Fruit fly (Drosophila melanogaster) whole organism, embryonic: ENCODE results near the gene Eip63E.
A peak's percentile ranks its signal among the peaks of the same experiment; 100 is the strongest.

Source experiments
- ATbp ChIP-seq: fragments of 200-800 bp; sonication (Bioruptor generic); optimal IDR thresholded peaks from 2 replicates; lab custom pipeline; 2017; ENCODE audit warnings: missing biosample characterization, mild to moderate bottlenecking, missing genetic modification characterization, missing genetic modification reagents
- Aef1 ChIP-seq: fragments of 200-800 bp; sonication (Bioruptor generic); IDR thresholded peaks from 3 replicates; pipeline ENCODE4 v1.3.6; 2022; ENCODE audit warnings: missing biosample characterization, missing genetic modification characterization
- Blimp-1 ChIP-seq: fragments of 200-800 bp; sonication (Bioruptor generic); optimal IDR thresholded peaks from 3 replicates; lab custom pipeline; 2018; ENCODE audit warnings: missing biosample characterization, missing genetic modification characterization, mild to moderate bottlenecking, moderate library complexity, missing genetic modification reagents
- CG11456 ChIP-seq: fragments of 200-800 bp; sonication (Bioruptor generic); IDR thresholded peaks from 3 replicates; pipeline ENCODE4 v1.3.6; 2022; ENCODE audit warnings: missing biosample characterization, missing genetic modification characterization
- CG12219 ChIP-seq: fragments of 200-800 bp; sonication (Bioruptor generic); optimal IDR thresholded peaks from 3 replicates; lab custom pipeline; 2018; ENCODE audit warnings: missing biosample characterization, mild to moderate bottlenecking, missing genetic modification characterization
- CG12391 ChIP-seq: fragments of 200-800 bp; sonication (Bioruptor generic); optimal IDR thresholded peaks from 3 replicates; lab custom pipeline; 2018; ENCODE audit warnings: missing biosample characterization, mild to moderate bottlenecking, missing genetic modification characterization, moderate library complexity
- CG1602 ChIP-seq: fragments of 200-800 bp; sonication (Bioruptor generic); optimal IDR thresholded peaks from 3 replicates; lab custom pipeline; 2016; ENCODE audit warnings: missing biosample characterization, missing genetic modification characterization
- CG17186 ChIP-seq: fragments of 200-800 bp; sonication (Bioruptor generic); optimal IDR thresholded peaks from 3 replicates; lab custom pipeline; 2017; ENCODE audit warnings: missing biosample characterization, missing genetic modification reagents, missing genetic modification characterization
- CG17802 ChIP-seq: fragments of 200-800 bp; sonication (Bioruptor generic); optimal IDR thresholded peaks from 2 replicates; lab custom pipeline; 2018; ENCODE audit warnings: missing biosample characterization, mild to moderate bottlenecking, missing genetic modification characterization, moderate library complexity
- CG2129 ChIP-seq: fragments of 200-800 bp; sonication (Bioruptor generic); IDR thresholded peaks from 2 replicates; pipeline ENCODE4 v1.3.6; 2022; ENCODE audit warnings: missing biosample characterization, missing genetic modification characterization; ENCODE audit not compliant: partially characterized antibody
- CG30020 ChIP-seq: fragments of 200-800 bp; optimal IDR thresholded peaks from 2 replicates; lab custom pipeline; 2019; ENCODE audit warnings: missing biosample characterization, mild to moderate bottlenecking, missing genetic modification characterization, moderate library complexity
- CG32532 ChIP-seq: fragments of 200-800 bp; sonication (Bioruptor generic); IDR thresholded peaks from 2 replicates; pipeline ENCODE4 v1.3.6; 2022; ENCODE audit warnings: missing biosample characterization, missing genetic modification characterization
- CG6254 ChIP-seq: fragments of 200-800 bp; sonication (Bioruptor generic); optimal IDR thresholded peaks from 3 replicates; lab custom pipeline; 2017; ENCODE audit warnings: mild to moderate bottlenecking, missing biosample characterization, missing genetic modification reagents, missing genetic modification characterization
- CG7839 ChIP-seq: fragments of 200-800 bp; sonication (Bioruptor generic); optimal IDR thresholded peaks from 3 replicates; lab custom pipeline; 2018; ENCODE audit warnings: missing biosample characterization, mild to moderate bottlenecking, missing genetic modification characterization, moderate library complexity
- CG8089 ChIP-seq: fragments of 200-800 bp; sonication (Bioruptor generic); optimal IDR thresholded peaks from 3 replicates; lab custom pipeline; 2016; ENCODE audit warnings: missing biosample characterization, missing genetic modification characterization
- CG8388 ChIP-seq: fragments of 200-800 bp; sonication (Bioruptor generic); optimal IDR thresholded peaks from 2 replicates; lab custom pipeline; 2019; ENCODE audit warnings: missing biosample characterization, mild to moderate bottlenecking, missing genetic modification characterization, moderate library complexity
- CG9797 ChIP-seq: fragments of 200-800 bp; sonication (Bioruptor generic); optimal IDR thresholded peaks from 3 replicates; lab custom pipeline; 2018; ENCODE audit warnings: missing biosample characterization, mild to moderate bottlenecking, missing genetic modification characterization
- D19A ChIP-seq: fragments of 200-800 bp; optimal IDR thresholded peaks from 3 replicates; lab custom pipeline; 2019; ENCODE audit warnings: missing biosample characterization, mild to moderate bottlenecking, missing genetic modification characterization, moderate library complexity
- Dad ChIP-seq: fragments of 200-800 bp; sonication (Bioruptor generic); optimal IDR thresholded peaks from 3 replicates; lab custom pipeline; 2016; ENCODE audit warnings: missing biosample characterization, missing genetic modification characterization
- Dek ChIP-seq: fragments of 200-800 bp; sonication (Bioruptor generic); optimal IDR thresholded peaks from 3 replicates; lab custom pipeline; 2019; ENCODE audit warnings: missing biosample characterization, mild to moderate bottlenecking, missing genetic modification characterization, moderate library complexity
- Dp ChIP-seq: fragments of 200-800 bp; sonication (Bioruptor generic); optimal IDR thresholded peaks from 2 replicates; lab custom pipeline; 2018; ENCODE audit warnings: missing biosample characterization, mild to moderate bottlenecking, missing genetic modification characterization, moderate library complexity
- Drgx ChIP-seq: fragments of 200-800 bp; sonication (Bioruptor generic); IDR thresholded peaks from 2 replicates; pipeline ENCODE4 v1.3.6; 2022; ENCODE audit warnings: missing biosample characterization, missing genetic modification characterization
- Ets65A ChIP-seq: fragments of 200-800 bp; sonication (Bioruptor generic); peaks from one replicate; lab custom pipeline; 2016; ENCODE audit warnings: missing biosample characterization, missing genetic modification characterization
- HLH4C ChIP-seq: fragments of 200-800 bp; sonication (Bioruptor generic); IDR thresholded peaks from 3 replicates; pipeline ENCODE4 v1.3.6; 2022; ENCODE audit warnings: missing biosample characterization, missing genetic modification characterization; ENCODE audit not compliant: partially characterized antibody
- Hr39 ChIP-seq: fragments of >200 bp; optimal IDR thresholded peaks from 2 replicates; lab custom pipeline; 2017
- Lpt ChIP-seq: fragments of >200 bp; optimal IDR thresholded peaks from 2 replicates; lab custom pipeline; 2018; ENCODE audit warnings: missing biosample characterization, missing genetic modification characterization
- Mad ChIP-seq: fragments of 200-800 bp; sonication (Bioruptor generic); optimal IDR thresholded peaks from 2 replicates; lab custom pipeline; 2016; ENCODE audit warnings: missing biosample characterization, missing genetic modification characterization
- Pdp1 ChIP-seq, 2 experiments: fragments of 200-800 bp; sonication (Bioruptor generic); optimal IDR thresholded peaks; 3 replicates each; lab custom pipeline; 2016; ENCODE audit warnings: missing biosample characterization in 2 of 2, missing genetic modification characterization in 2 of 2, mild to moderate bottlenecking in 1 of 2, moderate library complexity in 1 of 2
- chif ChIP-seq, 2 experiments: fragments of 200-800 bp; sonication (Bioruptor generic); optimal IDR thresholded peaks; 3 replicates each; lab custom pipeline; 2016; ENCODE audit warnings: missing biosample characterization in 2 of 2, missing genetic modification characterization in 2 of 2
- ci ChIP-seq: fragments of 200-800 bp; sonication (Bioruptor generic); IDR thresholded peaks from 3 replicates; pipeline ENCODE4 v1.3.6; 2022; ENCODE audit warnings: missing biosample characterization, missing genetic modification characterization
- exex ChIP-seq: fragments of 200-800 bp; sonication (Bioruptor generic); optimal IDR thresholded peaks from 4 replicates; lab custom pipeline; 2018; ENCODE audit warnings: missing biosample characterization, mild to moderate bottlenecking, missing genetic modification characterization, moderate library complexity
- inv ChIP-seq: fragments of 200-800 bp; sonication (Bioruptor generic); IDR thresholded peaks from 2 replicates; pipeline ENCODE4 v1.3.6; 2022; ENCODE audit warnings: missing biosample characterization, missing genetic modification characterization; ENCODE audit not compliant: partially characterized antibody
- lab ChIP-seq: fragments of 200-800 bp; sonication (Bioruptor generic); optimal IDR thresholded peaks from 3 replicates; lab custom pipeline; 2017; ENCODE audit warnings: missing biosample characterization, missing genetic modification characterization, mild to moderate bottlenecking, moderate library complexity, missing genetic modification reagents
- luna ChIP-seq: fragments of 200-800 bp; sonication (Bioruptor generic); optimal IDR thresholded peaks from 2 replicates; lab custom pipeline; 2016; ENCODE audit warnings: missing biosample characterization, missing genetic modification characterization
- nmo ChIP-seq: fragments of 200-800 bp; sonication (Bioruptor generic); optimal IDR thresholded peaks from 2 replicates; lab custom pipeline; 2018; ENCODE audit warnings: missing biosample characterization, mild to moderate bottlenecking, missing genetic modification characterization, moderate library complexity
- prd ChIP-seq, 3 experiments: fragments of >200 bp in 2 of 3; fragments of 200-800 bp in 1 of 3; sonication (Bioruptor generic) in 1 of 3; optimal IDR thresholded peaks in 2 of 3; IDR thresholded peaks in 1 of 3; 2 replicates in 2 of 3; 3 replicates in 1 of 3; pipeline versions ENCODE4 v1.3.6 to Lab custom; 2017 to 2022; ENCODE audit warnings: missing biosample characterization in 1 of 3, missing genetic modification characterization in 1 of 3
- pum ChIP-seq: fragments of 200-800 bp; sonication (Bioruptor generic); optimal IDR thresholded peaks from 2 replicates; lab custom pipeline; 2016; ENCODE audit warnings: missing biosample characterization, missing genetic modification characterization
- sc ChIP-seq, 3 experiments: fragments of >200 bp in 2 of 3; fragments of 200-800 bp in 1 of 3; sonication (Bioruptor generic) in 1 of 3; optimal IDR thresholded peaks; 2 replicates in 2 of 3; 3 replicates in 1 of 3; lab custom pipeline; 2017; ENCODE audit warnings: mild to moderate bottlenecking in 1 of 3, missing biosample characterization in 1 of 3, missing genetic modification characterization in 1 of 3, missing genetic modification reagents in 1 of 3
- sens ChIP-seq: fragments of 200-800 bp; sonication (Bioruptor generic); peaks from one replicate; lab custom pipeline; 2016; ENCODE audit warnings: missing biosample characterization, missing genetic modification characterization
- ssp ChIP-seq: fragments of 200-800 bp; sonication (Bioruptor generic); IDR thresholded peaks from 2 replicates; pipeline ENCODE4 v1.3.6; 2022; ENCODE audit warnings: missing biosample characterization, missing genetic modification characterization
- zen ChIP-seq: fragments of 200-800 bp; sonication (Bioruptor generic); optimal IDR thresholded peaks from 3 replicates; lab custom pipeline; 2018; ENCODE audit warnings: missing biosample characterization, mild to moderate bottlenecking, missing genetic modification characterization, moderate library complexity
- zf30C ChIP-seq: fragments of 200-800 bp; sonication (Bioruptor generic); optimal IDR thresholded peaks from 3 replicates; lab custom pipeline; 2018; ENCODE audit warnings: missing biosample characterization, mild to moderate bottlenecking, missing genetic modification characterization

Eip63E gene

DNA sequence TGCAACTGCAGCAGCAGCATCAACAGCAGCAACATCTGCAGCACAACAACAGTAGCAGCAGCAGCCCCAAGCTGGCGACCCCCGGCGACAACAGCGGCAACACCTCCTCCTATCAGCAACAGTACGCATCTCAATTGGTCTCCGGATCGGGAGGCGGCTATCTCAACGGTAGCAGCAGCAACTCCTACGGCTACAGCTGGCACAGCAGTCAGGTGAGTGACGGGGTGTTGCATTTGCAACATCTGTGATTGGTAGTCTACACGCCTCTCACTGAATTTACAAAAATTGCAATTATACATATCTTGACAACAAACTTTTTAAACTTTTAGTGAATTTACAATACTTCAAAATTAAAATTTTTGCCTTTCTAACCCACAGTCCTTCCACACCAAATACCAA, 130.8 kb downstream of the Eip63E start:
- TF ChIP-seq Ets65A (GFP tag; lab: Kevin White, UChicago): peak; percentile 62
- TF ChIP-seq sens (GFP tag; lab: Kevin White, UChicago): peak; percentile 52
- TF ChIP-seq zen (tag; lab: Kevin White, UChicago): no peak

DNA sequence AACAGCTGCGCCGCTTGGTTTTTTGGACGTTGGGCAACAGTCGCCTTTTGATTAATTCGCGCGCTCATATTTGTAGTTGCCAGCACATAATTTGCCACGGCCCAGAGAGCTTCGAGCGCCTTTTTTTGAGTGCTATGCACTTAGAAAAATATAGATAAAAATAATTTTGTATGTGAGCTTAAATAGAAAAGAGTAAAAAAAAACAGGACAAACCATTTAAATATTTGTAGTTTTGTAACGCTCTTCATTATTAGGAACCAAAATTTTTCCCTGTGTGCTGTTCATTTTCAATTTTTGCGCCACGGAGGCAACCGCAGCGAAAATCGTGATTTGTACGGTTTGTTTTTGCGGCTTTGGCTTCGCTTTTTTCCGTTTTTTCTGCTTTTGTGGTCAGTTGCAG, 134.0 kb downstream of the Eip63E start:
- peak; percentile 31 for TF ChIP-seq sens (GFP tag; lab: Kevin White, UChicago)
- TF ChIP-seq Drgx (GFP tag; lab: Robert Waterston, UW): peak; percentile 79
- TF ChIP-seq exex: no peak

- TF ChIP-seq CG6254 (no peak), sc (optimal IDR thresholded peaks at IDR 0.05; lab: Kevin White, UChicago) (no peak), sc (GFP tag; optimal IDR thresholded peaks at IDR 0.05; lab: Kevin White, UChicago) (no peak), Dp (GFP tag; lab: Kevin White, UChicago) (no peak), CG12391 (no peak), CG7839 (tag; lab: Kevin White, UChicago) (no peak), zf30C (GFP tag; lab: Kevin White, UChicago) (no peak), Dek (tag; lab: Kevin White, UChicago) (no peak), CG30020 (no peak), luna (GFP tag; lab: Kevin White, UChicago) (no peak), ATbp (GFP tag; lab: Kevin White, UChicago) (no peak), inv (GFP tag; lab: Robert Waterston, UW) (no peak), chif (GFP tag; optimal IDR thresholded peaks at IDR 0.05; lab: Kevin White, UChicago) (no peak), Hr39 (lab: Kevin White, UChicago) (no peak), nmo (GFP tag; lab: Kevin White, UChicago) (no peak)
These were observed 139.1 kb downstream of the Eip63E start, which contains the start of gene CG10862 for dm6 chr3L:3654671-3655070. CG10862 (minus strand) TSS chr3L:3654771.

DNA sequence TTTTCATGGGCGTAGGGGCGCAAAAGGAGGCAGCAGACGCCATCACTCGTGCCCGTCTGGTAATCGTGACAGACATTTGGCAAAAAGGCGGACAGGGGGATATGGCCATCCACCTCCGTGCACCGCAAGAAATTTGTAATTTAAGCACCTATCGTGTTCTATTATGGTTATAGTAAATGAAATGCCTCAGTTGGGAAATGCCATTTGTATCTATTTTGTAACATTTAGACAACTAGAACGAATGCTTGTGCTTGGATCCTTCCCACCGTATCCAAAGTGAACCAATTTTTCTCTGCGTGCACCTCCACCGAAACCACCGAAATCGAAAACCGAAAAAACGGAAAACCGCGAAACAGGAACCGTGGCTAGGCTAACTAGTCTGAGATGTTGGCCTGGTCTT, 141.3 kb downstream of the Eip63E start:
- TF ChIP-seq sens (GFP tag; lab: Kevin White, UChicago): peak; percentile 39
- peak; percentile 27; the same call in 1 of the 3 replicates for TF ChIP-seq CG11456
- peak; percentile 76 for TF ChIP-seq Drgx (GFP tag; lab: Robert Waterston, UW)
- no peak for TF ChIP-seq CG12219 (GFP tag; lab: Kevin White, UChicago)

DNA sequence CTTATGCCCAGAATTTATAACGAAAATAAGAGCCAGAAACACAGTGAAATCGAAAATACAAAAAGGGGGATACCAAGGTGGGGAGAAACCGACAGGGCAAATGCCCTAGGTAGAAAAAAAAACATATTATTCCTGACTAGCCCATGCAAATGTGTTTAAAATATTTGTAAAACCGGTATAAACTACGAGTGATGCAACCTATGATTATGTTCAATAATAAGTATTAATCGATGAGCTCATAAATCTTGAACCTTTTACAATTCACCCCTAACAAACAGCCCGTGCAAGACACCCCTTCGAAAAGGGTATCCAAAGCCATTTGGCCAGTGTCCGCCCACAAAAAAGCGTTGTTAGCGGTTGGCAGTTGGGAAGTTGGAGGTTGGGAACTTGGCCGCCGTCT, 142.3 kb downstream of the Eip63E start:
- TF ChIP-seq HLH4C (no peak), ci (GFP tag; lab: Robert Waterston, UW) (no peak), Blimp-1 (GFP tag; lab: Kevin White, UChicago) (peak; percentile 40), sens (GFP tag; lab: Kevin White, UChicago) (peak; percentile 61), CG17186 (no peak), D19A (peak; percentile 49)

dm6 chr3L:3658768-3659167, 143.2 kb downstream of the Eip63E start, which contains the start of gene CG43098:
CG43098 (plus strand) TSS chr3L:3659068.
- TF ChIP-seq Lpt: no peak
- TF ChIP-seq Dad (GFP tag; lab: Kevin White, UChicago): no peak
- no peak for TF ChIP-seq CG8089 (GFP tag; lab: Kevin White, UChicago)
- TF ChIP-seq CG2129 (GFP tag; lab: Robert Waterston, UW): no peak
- TF ChIP-seq CG32532: no peak
- no peak for TF ChIP-seq pum (GFP tag; lab: Kevin White, UChicago)
- TF ChIP-seq lab (GFP tag; lab: Kevin White, UChicago): no peak
- TF ChIP-seq CG1602 (GFP tag; lab: Kevin White, UChicago): no peak
- no peak for TF ChIP-seq Mad (GFP tag; lab: Kevin White, UChicago)
- no peak for TF ChIP-seq ssp (GFP tag; lab: Robert Waterston, UW)
- no peak for TF ChIP-seq Pdp1 (GFP tag; optimal IDR thresholded peaks at IDR 0.05; lab: Kevin White, UChicago)
- TF ChIP-seq CG9797 (GFP tag; lab: Kevin White, UChicago): no peak
- no peak for TF ChIP-seq Aef1 (GFP tag; lab: Robert Waterston, UW)
- no peak for TF ChIP-seq CG17802 (tag; lab: Kevin White, UChicago)
- TF ChIP-seq CG7839 (tag; lab: Kevin White, UChicago): no peak
- TF ChIP-seq CG8388 (GFP tag; lab: Kevin White, UChicago): no peak
- no peak for TF ChIP-seq prd (optimal IDR thresholded peaks at IDR 0.05; lab: Kevin White, UChicago)
- TF ChIP-seq prd (GFP tag; IDR thresholded peaks at IDR 0.05; lab: Robert Waterston, UW): no peak
